Worm (Caenorhabditis elegans) whole organism, young adult: ENCODE data around the gene R05F9.11.

Source experiments
- cebp-2 ChIP-seq: fragments of 200-800 bp; sonication (Bioruptor generic); IDR thresholded peaks from 2 replicates; pipeline ENCODE4 v1.3.6; 2022; ENCODE audit warnings: missing genetic modification characterization, missing compliant biosample characterization
- nfya-1 ChIP-seq: sonication (generic microtip); optimal IDR thresholded peaks from 2 replicates; lab custom pipeline; 2017; ENCODE audit warnings: antibody characterized with exemption, missing compliant biosample characterization, missing genetic modification characterization, borderline replicate concordance; ENCODE audit not compliant: insufficient read depth

DNA sequence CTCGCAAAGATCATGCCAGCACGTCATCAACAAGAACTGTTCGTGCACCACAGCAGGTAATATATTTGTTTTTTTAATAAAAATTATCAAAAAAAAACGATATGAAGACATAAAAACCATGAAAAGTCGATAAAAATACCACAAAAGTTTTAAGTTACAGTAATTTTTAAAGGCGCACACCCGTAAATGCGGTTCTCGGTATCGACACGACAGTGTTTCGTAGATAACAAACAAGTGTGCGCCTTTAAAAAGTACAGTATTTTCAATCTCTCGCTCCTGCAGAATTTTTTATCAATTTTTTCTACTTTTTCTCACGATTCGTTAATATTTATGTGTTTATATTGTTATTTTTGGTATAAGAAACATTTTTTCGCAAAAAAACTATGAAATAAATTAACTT is 8.7 kb downstream of the R05F9.11 start:
- TF ChIP-seq cebp-2 (GFP tag; lab: Robert Waterston, UW): no peak
- TF ChIP-seq nfya-1 (tag; lab: Kevin White, UChicago): no peak
